Worm (Caenorhabditis elegans): ENCODE results near the gene nspg-14.

The nspg-14 gene

DNA sequence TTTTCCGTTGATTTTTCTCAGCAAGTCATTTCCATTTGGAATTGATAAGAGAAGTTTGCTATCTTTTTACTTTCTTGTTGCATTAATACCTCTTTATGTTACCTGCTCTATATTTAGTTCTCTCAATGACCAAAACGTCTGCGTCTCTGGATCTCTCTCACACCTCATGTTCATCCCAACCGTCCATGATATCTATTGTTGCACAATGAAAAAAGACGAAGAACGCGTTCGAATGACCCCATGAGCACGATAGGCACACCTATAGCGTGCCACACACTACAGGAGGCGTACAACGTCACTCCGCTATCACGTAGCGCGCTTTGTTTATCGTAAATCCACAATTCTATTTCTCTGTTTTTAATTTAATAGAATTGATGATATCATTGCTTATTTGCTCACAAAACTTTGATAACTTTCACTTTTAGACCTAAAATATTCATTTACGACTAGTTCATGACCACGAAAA, 26.4 kb downstream of the nspg-14 start, which contains the start of gene Y34B4A.2 (continued):
- no peak for TF ChIP-seq aly-2 (tag; optimal IDR thresholded peaks at IDR 0.05)
- TF ChIP-seq php-3 (GFP tag; IDR thresholded peaks at IDR 0.05), result peak; percentile 53; the same call in 1 of the 2 replicates
- TF ChIP-seq nhr-25 (tag; optimal IDR thresholded peaks at IDR 0.05; ENCODE audit: borderline replicate concordance, insufficient read depth), result no peak
- TF ChIP-seq unc-130 (GFP tag; optimal IDR thresholded peaks at IDR 0.05), result no peak
- no peak for TF ChIP-seq ceh-32 (tag; optimal IDR thresholded peaks at IDR 0.05; ENCODE audit: poor library complexity)
- TF ChIP-seq lin-38 (GFP tag; IDR thresholded peaks at IDR 0.05), result no peak
- TF ChIP-seq zfp-2 (tag; optimal IDR thresholded peaks at IDR 0.05), result no peak
- no peak for TF ChIP-seq ztf-11 (tag; optimal IDR thresholded peaks at IDR 0.05)
- no peak for TF ChIP-seq nhr-11 (tag; optimal IDR thresholded peaks at IDR 0.05)
- no peak for TF ChIP-seq daf-16 (GFP tag; optimal IDR thresholded peaks at IDR 0.05)
- TF ChIP-seq daf-16 (tag; optimal IDR thresholded peaks at IDR 0.05), result peak; percentile 86
- TF ChIP-seq zip-11 (GFP tag; IDR thresholded peaks at IDR 0.05), result no peak
- no peak for TF ChIP-seq ceh-82 (tag; optimal IDR thresholded peaks at IDR 0.05)
- TF ChIP-seq madf-9 (GFP tag; conservative IDR thresholded peaks at IDR 0.05), result no peak
- TF ChIP-seq lin-29 (GFP tag; IDR thresholded peaks at IDR 0.05), result no peak
- TF ChIP-seq nhr-6 (tag; optimal IDR thresholded peaks at IDR 0.05), result peak; percentile 11
- TF ChIP-seq saeg-2 (GFP tag; IDR thresholded peaks at IDR 0.05), result no peak
- no peak for TF ChIP-seq snpc-4 (tag; optimal IDR thresholded peaks at IDR 0.05)
- no peak for TF ChIP-seq Y5F2A.4 (GFP tag; optimal IDR thresholded peaks at IDR 0.05)
- TF ChIP-seq dve-1 (tag; optimal IDR thresholded peaks at IDR 0.05; ENCODE audit: insufficient read depth), result peak; percentile 81
- TF ChIP-seq ceh-44 (GFP tag; IDR thresholded peaks at IDR 0.05), result no peak
- TF ChIP-seq spr-3 (GFP tag; optimal IDR thresholded peaks at IDR 0.05), result no peak
- no peak for TF ChIP-seq Y75B8A.6 (GFP tag; IDR thresholded peaks at IDR 0.05)
- no peak for TF ChIP-seq cey-2 (tag; optimal IDR thresholded peaks at IDR 0.05; ENCODE audit: borderline replicate concordance, insufficient read depth)
- TF ChIP-seq skn-1 (tag; optimal IDR thresholded peaks at IDR 0.05), result no peak
- TF ChIP-seq zag-1 (tag; optimal IDR thresholded peaks at IDR 0.05), result no peak
- TF ChIP-seq rbr-2 (tag; optimal IDR thresholded peaks at IDR 0.05), result no peak
- TF ChIP-seq ceh-28 (tag; optimal IDR thresholded peaks at IDR 0.05), result no peak
- TF ChIP-seq nhr-76 (tag; optimal IDR thresholded peaks at IDR 0.05), result no peak
- TF ChIP-seq lin-15B (tag; optimal IDR thresholded peaks at IDR 0.05), result no peak
- TF ChIP-seq lin-1 (GFP tag; IDR thresholded peaks at IDR 0.05), result no peak
- no peak for TF ChIP-seq jun-1 (tag; optimal IDR thresholded peaks at IDR 0.05)
- no peak for TF ChIP-seq Y48G9A.11 (GFP tag; IDR thresholded peaks at IDR 0.05)
- TF ChIP-seq dpl-1 (GFP tag; optimal IDR thresholded peaks at IDR 0.05), result peak; percentile 34
- no peak for TF ChIP-seq arid-1 (GFP tag; conservative IDR thresholded peaks at IDR 0.05)
- no peak for TF ChIP-seq F44E2.7 (GFP tag; IDR thresholded peaks at IDR 0.05)
- TF ChIP-seq tag-97 (GFP tag; IDR thresholded peaks at IDR 0.05), result no peak
- peak; percentile 22 for TF ChIP-seq nhr-77 (tag; optimal IDR thresholded peaks at IDR 0.05)
- TF ChIP-seq mdl-1 (tag; optimal IDR thresholded peaks at IDR 0.05), result no peak
- no peak for TF ChIP-seq ama-1 (optimal IDR thresholded peaks at IDR 0.05)
- no peak for TF ChIP-seq hif-1 (tag; optimal IDR thresholded peaks at IDR 0.05)
- TF ChIP-seq aha-1 (tag), result peak; percentile 27
- TF ChIP-seq unc-39 (tag; optimal IDR thresholded peaks at IDR 0.05), result no peak
- peak; percentile 71 for TF ChIP-seq hlh-30 (tag; optimal IDR thresholded peaks at IDR 0.05; ENCODE audit: insufficient read depth)
- no peak for TF ChIP-seq ZK546.5 (tag; optimal IDR thresholded peaks at IDR 0.05)
- TF ChIP-seq zfp-3 (GFP tag; conservative IDR thresholded peaks at IDR 0.05), result no peak
- no peak for TF ChIP-seq ztf-7 (tag; optimal IDR thresholded peaks at IDR 0.05)
- TF ChIP-seq nhr-102 (tag; optimal IDR thresholded peaks at IDR 0.05), result peak; percentile 34
- 0 out of 2 replicates have a peak, but pooled peaks have one; percentile 20 for TF ChIP-seq ctbp-1 (GFP tag; IDR thresholded peaks at IDR 0.05)
- TF ChIP-seq dmd-6 (GFP tag; IDR thresholded peaks at IDR 0.05), result peak; percentile 60
- TF ChIP-seq mep-1 (tag; optimal IDR thresholded peaks at IDR 0.05), result peak; percentile 51
- no peak for TF ChIP-seq nhr-10 (tag; optimal IDR thresholded peaks at IDR 0.05)
